Fruit fly (Drosophila melanogaster) Kc167 (cell line): ENCODE results near the gene Ca-alpha1D.

ENCODE experiments used
- Myc ChIP-seq: fragments of >200 bp; optimal IDR thresholded peaks from 2 replicates; lab custom pipeline; 2017; ENCODE audit warnings: missing external identifiers
- Sin3A ChIP-seq: fragments of >200 bp; optimal IDR thresholded peaks from 2 replicates; lab custom pipeline; 2018; ENCODE audit warnings: missing external identifiers
- h ChIP-seq: fragments of >200 bp; optimal IDR thresholded peaks from 3 replicates; lab custom pipeline; 2018; ENCODE audit warnings: missing external identifiers
- insv ChIP-seq: fragments of >200 bp; optimal IDR thresholded peaks from 3 replicates; lab custom pipeline; 2018; ENCODE audit warnings: missing external identifiers
- psq ChIP-seq: fragments of >200 bp; optimal IDR thresholded peaks from 2 replicates; lab custom pipeline; 2017; ENCODE audit warnings: missing external identifiers
- ttk ChIP-seq: sonication (Bioruptor generic); optimal IDR thresholded peaks from 2 replicates; lab custom pipeline; 2017; ENCODE audit warnings: missing external identifiers

Gene Ca-alpha1D

DNA sequence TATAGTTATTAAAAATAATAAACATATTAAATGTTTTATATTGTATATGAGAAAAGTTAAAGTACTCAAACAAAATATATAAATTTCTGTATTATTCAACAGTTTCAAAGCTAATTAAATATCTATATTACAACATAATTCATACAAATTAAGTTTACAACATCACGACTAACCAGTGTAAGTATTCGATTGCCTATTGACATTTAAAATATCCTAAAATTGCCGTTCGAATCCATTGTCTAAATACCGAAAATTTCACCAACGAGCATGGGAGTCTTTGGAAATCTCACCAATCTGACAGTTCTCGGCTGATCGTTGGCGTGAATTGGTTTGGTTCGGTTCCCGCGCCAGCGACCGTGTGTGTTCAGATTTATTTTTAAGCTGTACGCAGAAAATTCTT, at the start of gene Ca-alpha1D:
Gene Ca-alpha1D, plus strand, starts transcription at position 301 of the 400 bp plus-strand sequence.
- TF ChIP-seq h (lab: Kevin White, UChicago) (no peak), psq (lab: Kevin White, UChicago) (no peak), insv (lab: Kevin White, UChicago) (no peak), ttk (lab: Kevin White, UChicago) (no peak), Sin3A (lab: Kevin White, UChicago) (no peak), Myc (no peak)

DNA sequence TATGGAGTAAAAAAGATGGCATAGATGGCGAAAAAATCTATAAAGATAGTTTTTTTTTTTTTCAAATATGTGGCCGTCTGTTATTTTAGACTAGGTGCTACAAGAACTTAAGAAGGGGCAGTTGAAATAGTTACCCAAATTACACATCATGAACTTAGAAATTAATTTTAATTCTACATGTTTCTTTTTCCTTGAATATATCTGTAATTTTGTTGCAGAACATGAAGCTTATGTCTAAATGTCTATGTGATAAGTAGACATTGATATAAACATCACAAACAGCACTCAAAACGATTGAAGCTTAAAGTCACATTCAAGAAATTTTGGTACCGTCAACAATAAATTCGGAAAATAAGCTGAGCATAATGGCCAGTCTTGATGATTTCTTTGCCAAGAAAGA, 32.4 kb upstream of the Ca-alpha1D start, which contains the start of gene CG4892:
Gene CG4892, plus strand, starts transcription at position 301 of the 400 bp plus-strand sequence.
- TF ChIP-seq Sin3A (lab: Kevin White, UChicago) (no peak), insv (lab: Kevin White, UChicago) (no peak), ttk (lab: Kevin White, UChicago) (no peak), h (lab: Kevin White, UChicago) (no peak), psq (lab: Kevin White, UChicago) (no peak), Myc (no peak)

DNA sequence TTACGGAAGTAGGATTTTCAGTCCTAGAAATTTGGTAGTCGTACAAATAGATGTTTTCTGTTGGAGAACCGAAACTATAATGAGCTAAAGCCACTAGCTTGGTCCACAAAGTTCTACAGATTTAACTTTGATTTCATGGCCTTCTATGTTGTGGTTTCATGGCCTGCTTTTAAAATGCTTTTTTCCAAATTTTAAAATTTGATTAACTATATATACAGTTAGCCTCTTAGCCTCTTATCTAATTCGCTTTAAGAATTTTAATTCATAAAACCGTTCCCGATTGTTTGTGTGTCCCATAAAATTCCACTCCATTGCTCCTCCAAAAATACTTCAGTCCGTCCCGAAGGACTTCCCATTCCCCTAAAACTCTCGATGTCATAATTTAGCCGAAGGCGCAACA, 30.5 kb upstream of the Ca-alpha1D start, which contains the start of gene CG34168:
Gene CG34168, minus strand, starts transcription at position 101 of the 400 bp plus-strand sequence.
- TF ChIP-seq Sin3A (lab: Kevin White, UChicago) (no peak), ttk (lab: Kevin White, UChicago) (no peak), h (lab: Kevin White, UChicago) (no peak), Myc (no peak), psq (lab: Kevin White, UChicago) (no peak), insv (lab: Kevin White, UChicago) (no peak)

DNA sequence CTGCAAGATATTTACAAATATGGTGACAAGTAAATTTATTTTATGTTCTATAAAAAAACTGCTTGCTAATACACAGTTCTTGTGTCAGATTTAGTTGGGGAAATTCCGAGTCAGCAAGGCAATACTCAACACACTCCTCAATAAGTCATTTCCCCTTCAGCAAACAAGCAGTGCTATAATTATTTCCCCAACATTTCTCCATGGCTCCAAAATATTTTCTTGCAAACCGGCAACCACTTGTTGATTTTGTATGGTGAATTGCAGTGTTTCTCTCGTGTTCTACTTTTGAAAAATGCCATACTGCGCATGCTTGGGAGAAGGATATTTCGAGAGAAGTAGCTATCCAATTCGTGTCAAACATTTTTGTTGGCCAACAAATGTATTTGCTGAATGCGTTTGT, 32.5 kb downstream of the Ca-alpha1D start:
- TF ChIP-seq insv (lab: Kevin White, UChicago): no peak
- TF ChIP-seq Myc: no peak
- TF ChIP-seq ttk (lab: Kevin White, UChicago): no peak
- no peak for TF ChIP-seq psq (lab: Kevin White, UChicago)
- TF ChIP-seq Sin3A (lab: Kevin White, UChicago): no peak
- no peak for TF ChIP-seq h (lab: Kevin White, UChicago)

dm6 chr2L:16211159-16211558, 45.5 kb downstream of the Ca-alpha1D start, which contains the start of gene CG31819:
CG31819 (plus strand) TSS chr2L:16211459.
- TF ChIP-seq ttk (lab: Kevin White, UChicago): no peak
- TF ChIP-seq Sin3A (lab: Kevin White, UChicago): no peak
- no peak for TF ChIP-seq psq (lab: Kevin White, UChicago)
- no peak for TF ChIP-seq h (lab: Kevin White, UChicago)
- no peak for TF ChIP-seq insv (lab: Kevin White, UChicago)
- no peak for TF ChIP-seq Myc

DNA sequence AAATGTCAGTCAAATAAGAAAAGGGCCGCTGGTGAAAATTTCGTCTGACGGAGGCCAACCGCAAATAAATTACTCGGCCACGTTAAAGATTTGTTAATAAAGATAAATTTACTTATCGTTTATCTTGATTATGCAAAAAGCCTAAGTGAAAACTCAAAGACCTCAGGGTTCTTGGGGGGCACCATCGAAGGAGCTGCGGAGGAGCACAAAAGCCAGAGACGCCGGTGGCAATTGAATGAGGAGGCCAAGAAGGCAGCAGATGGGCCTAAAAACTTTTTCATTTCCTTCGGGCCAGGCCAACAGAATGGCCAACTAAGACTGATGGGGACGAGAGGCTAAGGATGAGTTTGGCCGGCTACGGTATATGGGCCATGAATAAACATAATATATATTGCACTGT, 50.7 kb downstream of the Ca-alpha1D start:
- TF ChIP-seq ttk (lab: Kevin White, UChicago): no peak
- TF ChIP-seq Sin3A (lab: Kevin White, UChicago): no peak
- no peak for TF ChIP-seq psq (lab: Kevin White, UChicago)
- no peak for TF ChIP-seq insv (lab: Kevin White, UChicago)

DNA sequence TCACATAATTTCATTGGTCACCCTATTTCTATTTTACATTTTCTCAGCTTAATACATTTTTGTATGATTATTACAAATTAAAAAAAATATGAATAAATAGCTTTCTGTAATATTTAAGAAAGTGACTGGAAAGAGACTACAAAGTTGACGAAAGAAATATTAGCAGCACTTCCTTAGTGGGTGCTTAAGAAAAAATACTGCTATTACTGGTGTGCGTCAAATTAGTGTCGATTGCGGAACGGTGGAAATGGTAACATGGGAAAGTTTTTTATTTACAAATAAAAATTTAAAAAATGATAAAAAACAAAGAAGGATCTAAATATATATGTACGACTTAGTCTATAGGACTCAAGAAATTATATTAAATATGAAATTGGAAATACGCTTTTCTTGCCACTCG, 58.4 kb downstream of the Ca-alpha1D start:
- no peak for TF ChIP-seq h (lab: Kevin White, UChicago)
- no peak for TF ChIP-seq insv (lab: Kevin White, UChicago)
- TF ChIP-seq ttk (lab: Kevin White, UChicago): no peak
- TF ChIP-seq Sin3A (lab: Kevin White, UChicago): no peak

DNA sequence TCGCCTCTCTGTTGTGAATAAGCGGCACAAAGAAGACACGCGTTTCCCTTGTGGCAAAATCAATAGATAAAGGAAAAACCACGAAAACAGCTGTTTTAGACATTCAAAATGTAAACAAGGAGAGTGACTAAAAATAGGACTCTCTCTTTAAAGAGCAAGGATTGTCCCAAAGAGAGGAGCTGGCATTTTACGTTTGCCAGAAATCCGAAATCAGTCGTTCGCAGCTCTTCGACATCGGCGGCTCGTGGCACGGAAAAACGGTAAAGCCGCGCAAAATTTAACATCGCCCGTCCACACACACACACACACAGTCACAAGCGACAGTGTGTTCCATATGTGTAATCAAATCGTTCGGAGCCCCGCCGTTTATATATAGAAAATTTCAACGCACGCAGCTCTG, 65.6 kb downstream of the Ca-alpha1D start, which contains the start of gene Ca-Ma2d:
Gene Ca-Ma2d, plus strand, starts transcription at position 211 of the 400 bp plus-strand sequence.
- no peak for TF ChIP-seq Sin3A (lab: Kevin White, UChicago)
- TF ChIP-seq ttk (lab: Kevin White, UChicago): no peak
- no peak for TF ChIP-seq psq (lab: Kevin White, UChicago)
- no peak for TF ChIP-seq h (lab: Kevin White, UChicago)
- TF ChIP-seq Myc: no peak
- TF ChIP-seq insv (lab: Kevin White, UChicago): no peak

- no peak for TF ChIP-seq ttk (lab: Kevin White, UChicago)
- TF ChIP-seq psq (lab: Kevin White, UChicago): no peak
- no peak for TF ChIP-seq insv (lab: Kevin White, UChicago)
- no peak for TF ChIP-seq Myc
- no peak for TF ChIP-seq Sin3A (lab: Kevin White, UChicago)
Measured at dm6 chr2L:16234817-16235216, 69.2 kb downstream of the Ca-alpha1D start.
